Worm (Caenorhabditis elegans) whole organism, L4/young adult: Measurements from ENCODE around the gene nhr-28.

ENCODE experiments used
- W03F9.2 ChIP-seq: fragments of 150-350 bp; optimal IDR thresholded peaks from 2 replicates; lab custom pipeline; 2014; ENCODE audit warnings: missing biosample characterization, missing genetic modification characterization
- dao-5 ChIP-seq: sonication (generic microtip); optimal IDR thresholded peaks from 2 replicates; lab custom pipeline; 2016; ENCODE audit warnings: missing genotype, missing genetic modification characterization, moderate library complexity, missing compliant biosample characterization
- him-1 ChIP-seq: sonication (generic microtip); optimal IDR thresholded peaks from 2 replicates; lab custom pipeline; 2016; ENCODE audit warnings: missing genotype, missing genetic modification reagents, missing genetic modification characterization, missing compliant biosample characterization

Gene nhr-28

DNA sequence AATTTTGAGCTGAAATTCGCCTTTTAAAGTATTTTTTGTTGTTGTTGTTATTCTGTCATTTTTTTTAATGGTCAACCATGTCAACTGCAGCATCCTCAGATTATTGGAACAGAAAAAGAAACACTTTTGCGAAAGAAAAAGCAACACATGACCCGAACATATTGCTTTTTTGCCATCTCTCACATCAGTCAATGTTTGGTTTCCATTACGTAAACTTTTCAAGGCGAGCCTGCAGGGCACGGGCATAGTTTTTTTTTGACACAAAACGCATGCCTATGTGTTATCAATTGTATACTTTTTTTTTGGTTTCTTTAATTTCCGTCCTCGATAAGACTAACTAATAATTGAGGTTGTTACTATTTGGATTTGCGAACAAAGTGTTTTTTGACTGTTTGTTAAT, 17.4 kb upstream of the nhr-28 start:
- no peak for TF ChIP-seq W03F9.2

DNA sequence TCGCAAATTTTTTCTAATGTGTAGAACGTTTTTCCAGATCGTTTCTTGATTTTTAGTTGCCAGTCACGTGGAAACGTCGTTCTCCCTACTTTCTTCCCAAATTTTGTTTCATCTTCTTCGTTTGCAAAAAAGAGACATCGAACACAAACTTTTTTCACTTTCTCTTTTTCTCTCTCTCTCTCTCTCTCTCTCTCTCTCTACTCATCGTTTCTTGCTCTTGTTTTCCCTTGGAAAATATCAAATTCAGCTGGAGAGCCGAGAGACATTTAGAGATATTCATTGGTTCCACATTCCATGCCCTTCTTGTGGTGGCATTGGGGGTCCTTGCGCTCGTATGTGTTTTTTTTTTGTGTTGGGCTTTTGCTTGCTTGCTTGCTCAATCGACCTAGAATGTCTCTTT, 15.6 kb upstream of the nhr-28 start:
- TF ChIP-seq dao-5 (tag; lab: Kevin White, UChicago), result no peak
- no peak for TF ChIP-seq W03F9.2
- no peak for TF ChIP-seq him-1 (tag; lab: Kevin White, UChicago)

DNA sequence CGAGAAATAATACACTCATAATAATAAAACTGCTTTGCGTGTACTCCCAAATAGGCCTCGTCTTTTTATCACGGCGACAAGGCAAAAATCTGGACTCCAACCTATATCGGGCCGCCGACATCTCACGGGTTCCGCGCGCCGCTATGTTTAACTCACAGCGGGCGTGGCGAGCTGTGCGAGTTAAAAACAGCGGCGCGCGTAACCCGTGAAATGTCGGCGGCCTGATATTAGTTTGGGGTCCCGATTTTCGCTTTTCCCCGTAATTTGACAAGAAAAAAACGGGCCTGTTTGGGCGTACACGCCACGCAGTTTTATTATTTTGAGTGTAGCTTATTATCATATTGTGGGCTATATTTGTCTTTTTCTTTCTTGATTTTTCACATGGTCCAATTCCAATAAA, 12.9 kb upstream of the nhr-28 start:
- TF ChIP-seq him-1 (tag; lab: Kevin White, UChicago) (no peak), dao-5 (tag; lab: Kevin White, UChicago) (no peak), W03F9.2 (no peak)

DNA sequence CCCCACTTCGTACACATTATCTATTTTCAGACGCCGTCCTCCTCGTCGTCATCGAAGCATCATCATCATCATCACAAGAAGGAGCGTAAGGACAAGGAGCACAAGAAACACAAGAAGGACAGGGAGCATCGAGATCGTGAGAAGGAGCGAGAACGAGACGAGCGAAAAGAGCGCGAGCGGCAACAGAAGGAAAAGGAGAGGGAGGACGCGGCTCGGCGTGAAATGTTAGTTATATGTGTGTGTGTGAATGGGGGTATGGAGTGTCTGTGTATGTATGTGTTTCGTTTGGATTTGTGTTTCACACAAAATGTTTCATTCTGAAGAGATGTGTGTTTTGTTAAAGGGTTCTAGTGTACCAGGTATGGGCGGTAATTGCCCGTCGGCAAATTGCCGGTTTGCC, 12.5 kb upstream of the nhr-28 start:
- TF ChIP-seq W03F9.2, result no peak
- no peak for TF ChIP-seq dao-5 (tag; lab: Kevin White, UChicago)
- no peak for TF ChIP-seq him-1 (tag; lab: Kevin White, UChicago)

DNA sequence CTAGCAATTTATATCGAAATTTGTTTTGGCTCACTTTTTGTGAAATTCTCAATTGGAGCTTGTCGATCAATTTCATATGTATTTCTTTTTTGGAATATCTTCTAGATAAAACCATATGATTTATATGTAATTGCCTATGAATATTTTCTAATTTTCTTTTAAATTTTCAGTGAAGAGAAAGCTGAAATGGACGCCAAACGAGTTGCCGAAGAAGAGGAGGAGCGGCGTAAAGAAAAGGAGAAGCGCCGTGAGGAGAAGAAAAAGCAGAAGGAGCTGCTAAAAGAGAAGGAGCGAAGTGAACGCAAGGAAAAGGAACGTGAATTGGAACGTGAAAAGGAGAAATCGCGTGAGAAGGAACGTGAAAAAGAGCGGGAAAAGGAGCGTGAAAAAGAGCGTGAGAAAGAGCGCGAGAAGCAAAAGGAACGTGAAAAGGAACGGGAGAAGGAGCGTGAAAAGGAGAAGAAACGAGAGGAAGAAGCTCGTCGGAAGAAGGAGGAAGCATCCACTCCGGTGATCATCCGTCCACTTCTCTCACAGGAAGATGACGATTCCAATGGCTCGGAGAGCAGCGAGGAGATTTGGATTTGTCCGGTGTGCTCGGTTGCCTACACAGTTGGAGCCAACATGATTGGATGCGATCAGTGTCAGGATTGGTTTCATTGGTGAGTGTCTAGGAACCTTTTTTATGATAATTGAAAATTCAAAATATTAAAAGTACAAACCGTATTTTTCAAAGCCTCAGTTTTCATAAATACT, 10.7 kb upstream of the nhr-28 start:
- no peak for TF ChIP-seq him-1 (tag; lab: Kevin White, UChicago)
- no peak for TF ChIP-seq W03F9.2
- TF ChIP-seq dao-5 (tag; lab: Kevin White, UChicago), result no peak

- TF ChIP-seq dao-5 (tag; lab: Kevin White, UChicago) (no peak), W03F9.2 (no peak), him-1 (tag; lab: Kevin White, UChicago) (no peak)
Observed at ce11 chrX:16345296-16345695, 9.5 kb upstream of the nhr-28 start.

DNA sequence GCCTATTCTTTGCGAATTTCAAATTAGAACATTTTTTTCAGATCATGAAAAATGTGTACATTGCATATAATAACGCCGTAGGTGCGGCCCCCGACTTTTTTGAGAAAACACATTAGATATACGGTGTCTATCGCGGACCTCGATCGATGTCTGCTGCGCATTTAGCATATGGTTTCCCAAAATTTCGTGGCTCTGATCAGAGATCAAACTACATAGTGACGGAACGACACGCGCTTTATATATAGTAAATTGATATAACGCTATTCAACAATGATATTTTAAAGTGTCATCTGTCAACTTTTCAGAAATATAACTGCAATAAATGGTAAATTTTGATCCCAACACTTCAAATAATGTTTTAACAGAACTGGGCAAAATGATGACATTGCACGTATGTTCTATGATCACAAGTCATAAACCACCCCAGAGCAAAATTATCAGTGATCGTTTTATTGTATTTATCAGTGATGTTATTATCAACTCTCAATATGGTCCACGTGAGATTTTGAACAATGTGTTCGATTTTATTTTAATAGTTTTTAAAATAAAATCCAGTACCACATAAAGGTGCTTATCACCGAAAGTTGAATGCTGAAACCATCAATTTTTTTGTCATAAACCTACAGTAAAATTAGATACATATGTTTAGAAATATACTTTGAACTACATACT, 8.4 kb upstream of the nhr-28 start:
- TF ChIP-seq dao-5 (tag; lab: Kevin White, UChicago), result no peak
- TF ChIP-seq W03F9.2, result peak; percentile 5

ce11 chrX:16349019-16349418, 5.8 kb upstream of the nhr-28 start:
- TF ChIP-seq dao-5 (tag; lab: Kevin White, UChicago), result no peak
- no peak for TF ChIP-seq him-1 (tag; lab: Kevin White, UChicago)
- no peak for TF ChIP-seq W03F9.2

DNA sequence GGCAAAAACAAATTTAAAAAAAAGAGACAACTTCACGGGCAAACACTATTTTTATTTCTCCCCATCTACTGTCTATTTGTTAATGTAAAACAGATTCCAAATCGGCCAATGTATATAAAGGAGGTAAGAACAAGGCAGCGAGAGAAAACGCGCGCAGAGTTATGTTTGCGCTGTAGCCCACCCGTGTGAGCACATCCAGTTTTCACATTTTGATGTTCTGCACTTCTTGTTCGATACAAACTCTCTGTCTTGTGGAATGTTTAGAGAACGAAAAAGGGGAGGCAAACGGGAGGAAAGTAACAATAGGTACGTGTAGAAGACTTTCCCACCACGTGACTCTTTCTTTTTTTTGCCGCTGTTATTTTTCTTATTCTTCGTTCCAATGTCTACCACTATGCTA, 2.3 kb upstream of the nhr-28 start:
- TF ChIP-seq dao-5 (tag; lab: Kevin White, UChicago), result no peak
- TF ChIP-seq W03F9.2, result no peak
- no peak for TF ChIP-seq him-1 (tag; lab: Kevin White, UChicago)

DNA sequence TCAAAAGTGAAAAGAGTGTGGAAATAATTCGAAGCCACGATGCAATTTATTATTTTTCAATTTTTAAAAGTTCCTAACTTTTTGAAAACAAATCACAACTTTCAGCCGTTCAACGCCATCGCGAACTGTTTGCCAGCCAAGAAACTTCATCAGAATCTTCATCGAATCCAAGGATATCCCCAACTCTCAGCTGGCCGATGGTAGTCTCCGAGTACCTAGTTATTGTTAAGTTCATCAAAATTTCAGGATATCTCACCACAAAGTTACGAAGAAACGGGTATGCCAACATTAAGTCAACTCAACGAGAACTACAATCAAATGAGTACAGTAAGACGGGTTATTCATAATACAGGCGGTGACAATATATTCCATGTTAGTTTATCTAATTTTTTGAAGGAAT, 1.6 kb downstream of the nhr-28 start:
- TF ChIP-seq him-1 (tag; lab: Kevin White, UChicago) (no peak), W03F9.2 (no peak), dao-5 (tag; lab: Kevin White, UChicago) (no peak)

ce11 chrX:16357531-16357930, 2.8 kb downstream of the nhr-28 start:
- TF ChIP-seq W03F9.2, result no peak
- TF ChIP-seq him-1 (tag; lab: Kevin White, UChicago), result no peak
- no peak for TF ChIP-seq dao-5 (tag; lab: Kevin White, UChicago)

ce11 chrX:16361001-16361400, 6.2 kb downstream of the nhr-28 start:
- TF ChIP-seq dao-5 (tag; lab: Kevin White, UChicago), result no peak
- no peak for TF ChIP-seq him-1 (tag; lab: Kevin White, UChicago)
- no peak for TF ChIP-seq W03F9.2

ce11 chrX:16363637-16364036, 8.9 kb downstream of the nhr-28 start:
- TF ChIP-seq him-1 (tag; lab: Kevin White, UChicago), result no peak
- TF ChIP-seq dao-5 (tag; lab: Kevin White, UChicago), result no peak
- TF ChIP-seq W03F9.2, result no peak

ce11 chrX:16366508-16366907, 11.7 kb downstream of the nhr-28 start:
- TF ChIP-seq him-1 (tag; lab: Kevin White, UChicago) (no peak), dao-5 (tag; lab: Kevin White, UChicago) (no peak), W03F9.2 (no peak)

DNA sequence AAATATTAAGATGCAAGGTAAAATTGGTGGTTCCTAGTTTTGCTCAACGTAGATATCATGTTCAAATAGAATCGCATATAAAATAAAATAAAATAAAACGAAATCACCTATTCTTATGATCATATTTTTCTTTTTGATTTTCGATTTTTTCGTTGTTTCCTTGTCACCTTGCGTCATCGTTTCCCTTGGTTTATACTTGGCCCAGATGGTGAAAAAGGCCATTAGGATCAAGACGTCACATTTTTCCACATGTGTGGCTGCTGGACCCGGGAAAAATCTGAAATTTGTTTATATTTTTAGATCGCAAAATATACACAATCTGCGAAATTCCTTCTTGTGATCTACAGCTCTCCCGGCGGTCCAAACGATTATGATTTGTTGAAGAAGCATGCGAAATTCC, 12.2 kb downstream of the nhr-28 start, which contains the start of gene ace-1:
TSS of gene ace-1 (plus strand) at position 301 of the 400 bp plus-strand sequence.
- TF ChIP-seq dao-5 (tag; lab: Kevin White, UChicago) (no peak), W03F9.2 (no peak), him-1 (tag; lab: Kevin White, UChicago) (no peak)
